Worm (Caenorhabditis elegans) whole organism, late embryonic: ENCODE data around the gene F33G12.3.

ENCODE experiments used
- C08G9.2 ChIP-seq: sonication (generic microtip); optimal IDR thresholded peaks from 2 replicates; lab custom pipeline; 2016; ENCODE audit warnings: mild to moderate bottlenecking, missing genetic modification characterization, moderate library complexity, missing compliant biosample characterization
- C38D4.7 ChIP-seq: fragments of 200-800 bp; sonication (Bioruptor generic); optimal IDR thresholded peaks from 2 replicates; lab custom pipeline; 2018; ENCODE audit warnings: mild to moderate bottlenecking, missing genetic modification characterization, moderate library complexity, missing compliant biosample characterization
- F13H6.1 ChIP-seq: sonication (generic microtip); optimal IDR thresholded peaks from 2 replicates; lab custom pipeline; 2016; ENCODE audit warnings: missing genetic modification characterization, missing compliant biosample characterization
- K09A11.1 ChIP-seq: sonication (generic microtip); optimal IDR thresholded peaks from 2 replicates; lab custom pipeline; 2017; ENCODE audit warnings: antibody characterized with exemption, mild to moderate bottlenecking, missing genetic modification characterization, missing compliant biosample characterization; ENCODE audit not compliant: insufficient read depth
- Y22D7AL.16 ChIP-seq: sonication (generic microtip); optimal IDR thresholded peaks from 2 replicates; lab custom pipeline; 2016; ENCODE audit warnings: missing genetic modification characterization, missing compliant biosample characterization
- ahr-1 ChIP-seq: sonication (generic microtip); optimal IDR thresholded peaks from 2 replicates; lab custom pipeline; 2016; ENCODE audit warnings: missing genetic modification characterization, missing compliant biosample characterization
- ama-1 ChIP-seq: fragments of 150-350 bp; optimal IDR thresholded peaks from 2 replicates; lab custom pipeline; 2014
- ceh-14 ChIP-seq: sonication (generic microtip); optimal IDR thresholded peaks from 2 replicates; lab custom pipeline; 2016; ENCODE audit warnings: missing genotype, missing genetic modification characterization, missing compliant biosample characterization
- ceh-2 ChIP-seq: sonication (generic microtip); optimal IDR thresholded peaks from 2 replicates; lab custom pipeline; 2016; ENCODE audit warnings: missing genotype, missing genetic modification characterization, missing compliant biosample characterization
- ceh-22 ChIP-seq: sonication (generic microtip); optimal IDR thresholded peaks from 2 replicates; lab custom pipeline; 2017; ENCODE audit warnings: missing biosample characterization, missing genetic modification characterization
- ceh-24 ChIP-seq: sonication (generic microtip); optimal IDR thresholded peaks from 2 replicates; lab custom pipeline; 2016; ENCODE audit warnings: mild to moderate bottlenecking, missing genetic modification characterization, missing compliant biosample characterization
- ceh-31 ChIP-seq: sonication (generic microtip); optimal IDR thresholded peaks from 2 replicates; lab custom pipeline; 2016; ENCODE audit warnings: missing genetic modification characterization, missing compliant biosample characterization
- ceh-34 ChIP-seq: sonication (generic microtip); optimal IDR thresholded peaks from 2 replicates; lab custom pipeline; 2016; ENCODE audit warnings: mild to moderate bottlenecking, missing genetic modification characterization, missing compliant biosample characterization
- ceh-45 ChIP-seq: fragments of 200-800 bp; sonication (Bioruptor generic); IDR thresholded peaks from 2 replicates; pipeline ENCODE4 v1.3.6; 2022; ENCODE audit warnings: missing genetic modification reagents, missing genetic modification characterization, missing compliant biosample characterization
- ceh-48 ChIP-seq: sonication (generic microtip); optimal IDR thresholded peaks from 2 replicates; lab custom pipeline; 2016; ENCODE audit warnings: missing genetic modification characterization, inconsistent platforms, missing compliant biosample characterization
- ceh-6 ChIP-seq: fragments of 200-800 bp; sonication (Bioruptor generic); optimal IDR thresholded peaks from 2 replicates; lab custom pipeline; 2018; ENCODE audit warnings: mild to moderate bottlenecking, missing genetic modification characterization, missing compliant biosample characterization
- dve-1 ChIP-seq: sonication (generic microtip); optimal IDR thresholded peaks from 2 replicates; lab custom pipeline; 2017; ENCODE audit warnings: antibody characterized with exemption, mild to moderate bottlenecking, missing genetic modification characterization, missing compliant biosample characterization
- elt-2 ChIP-seq: sonication (generic microtip); optimal IDR thresholded peaks from 2 replicates; lab custom pipeline; 2016; ENCODE audit warnings: missing genetic modification reagents, missing genetic modification characterization, missing compliant biosample characterization
- ets-4 ChIP-seq: sonication (generic microtip); optimal IDR thresholded peaks from 2 replicates; lab custom pipeline; 2016; ENCODE audit warnings: missing genetic modification characterization, missing compliant biosample characterization
- eyg-1 ChIP-seq: sonication (generic microtip); optimal IDR thresholded peaks from 2 replicates; lab custom pipeline; 2016; ENCODE audit warnings: missing genotype, missing genetic modification characterization, missing compliant biosample characterization
- fax-1 ChIP-seq: sonication (generic microtip); optimal IDR thresholded peaks from 2 replicates; lab custom pipeline; 2016; ENCODE audit warnings: missing genotype, missing genetic modification characterization, missing compliant biosample characterization
- fkh-10 ChIP-seq: fragments of 150-350 bp; optimal IDR thresholded peaks from 2 replicates; lab custom pipeline; 2014; ENCODE audit warnings: missing biosample characterization, missing genetic modification reagents, missing genetic modification characterization
- fkh-6 ChIP-seq: sonication (generic microtip); optimal IDR thresholded peaks from 2 replicates; lab custom pipeline; 2016; ENCODE audit warnings: missing genetic modification characterization, missing compliant biosample characterization
- gmeb-2 ChIP-seq: sonication (generic microtip); optimal IDR thresholded peaks from 2 replicates; lab custom pipeline; 2016; ENCODE audit warnings: missing genetic modification characterization, inconsistent platforms, missing compliant biosample characterization
- hlh-13 ChIP-seq: fragments of 200-800 bp; sonication (Bioruptor generic); optimal IDR thresholded peaks from 2 replicates; lab custom pipeline; 2018; ENCODE audit warnings: mild to moderate bottlenecking, missing genetic modification characterization, missing compliant biosample characterization
- hlh-15 ChIP-seq: sonication (generic microtip); optimal IDR thresholded peaks from 2 replicates; lab custom pipeline; 2016; ENCODE audit warnings: missing genetic modification characterization, missing compliant biosample characterization
- hlh-6 ChIP-seq: sonication (generic microtip); optimal IDR thresholded peaks from 2 replicates; lab custom pipeline; 2016; ENCODE audit warnings: missing genotype, missing genetic modification characterization, missing compliant biosample characterization
- hlh-8 ChIP-seq: sonication (generic microtip); optimal IDR thresholded peaks from 2 replicates; lab custom pipeline; 2016; ENCODE audit warnings: missing genotype, missing genetic modification characterization, missing compliant biosample characterization
- lim-6 ChIP-seq: sonication (generic microtip); optimal IDR thresholded peaks from 2 replicates; lab custom pipeline; 2016; ENCODE audit warnings: missing genetic modification characterization, missing compliant biosample characterization
- lin-11 ChIP-seq: fragments of 200-800 bp; sonication (Bioruptor generic); optimal IDR thresholded peaks from 2 replicates; lab custom pipeline; 2018; ENCODE audit warnings: mild to moderate bottlenecking, missing genetic modification characterization, missing compliant biosample characterization
- mec-3 ChIP-seq: sonication (generic microtip); optimal IDR thresholded peaks from 2 replicates; lab custom pipeline; 2016; ENCODE audit warnings: borderline replicate concordance, missing genetic modification characterization, missing compliant biosample characterization
- nfya-1 ChIP-seq: sonication (generic microtip); optimal IDR thresholded peaks from 2 replicates; lab custom pipeline; 2017; ENCODE audit warnings: missing genetic modification characterization, mild to moderate bottlenecking, missing compliant biosample characterization, antibody characterized with exemption, moderate library complexity
- nhr-11 ChIP-seq: fragments of 150-350 bp; optimal IDR thresholded peaks from 2 replicates; lab custom pipeline; 2014; ENCODE audit warnings: missing biosample characterization, missing genetic modification characterization
- npax-4 ChIP-seq: sonication (generic microtip); optimal IDR thresholded peaks from 2 replicates; lab custom pipeline; 2016; ENCODE audit warnings: missing genetic modification characterization, missing compliant biosample characterization
- pag-3 ChIP-seq: sonication (generic microtip); optimal IDR thresholded peaks from 2 replicates; lab custom pipeline; 2016; ENCODE audit warnings: missing compliant biosample characterization, missing genetic modification characterization, borderline replicate concordance
- pax-1 ChIP-seq: fragments of 150-350 bp; optimal IDR thresholded peaks from 2 replicates; lab custom pipeline; 2014; ENCODE audit warnings: missing biosample characterization, missing genetic modification characterization
- pha-2 ChIP-seq: sonication (generic microtip); optimal IDR thresholded peaks from 2 replicates; lab custom pipeline; 2017; ENCODE audit warnings: mild to moderate bottlenecking, missing genetic modification characterization, missing compliant biosample characterization
- pha-4 ChIP-seq: fragments of 150-350 bp; optimal IDR thresholded peaks from 2 replicates; lab custom pipeline; 2018; ENCODE audit warnings: missing biosample characterization, missing genetic modification reagents, missing genetic modification characterization
- pqm-1 ChIP-seq: sonication (generic microtip); optimal IDR thresholded peaks from 2 replicates; lab custom pipeline; 2016; ENCODE audit warnings: missing genetic modification characterization, missing compliant biosample characterization
- pros-1 ChIP-seq: fragments of 150-350 bp; optimal IDR thresholded peaks from 2 replicates; lab custom pipeline; 2014; ENCODE audit warnings: missing biosample characterization, missing genetic modification reagents, missing genetic modification characterization
- ref-2 ChIP-seq: sonication (generic microtip); optimal IDR thresholded peaks from 2 replicates; lab custom pipeline; 2016; ENCODE audit warnings: missing genetic modification characterization, missing compliant biosample characterization
- rnt-1 ChIP-seq: sonication (generic microtip); optimal IDR thresholded peaks from 2 replicates; lab custom pipeline; 2016; ENCODE audit warnings: missing genetic modification characterization, missing compliant biosample characterization
- sdc-2 ChIP-seq: sonication (generic microtip); optimal IDR thresholded peaks from 2 replicates; lab custom pipeline; 2016; ENCODE audit warnings: missing genotype, missing genetic modification characterization, missing compliant biosample characterization
- tbx-2 ChIP-seq: sonication (generic microtip); optimal IDR thresholded peaks from 2 replicates; lab custom pipeline; 2016; ENCODE audit warnings: missing genetic modification characterization, missing compliant biosample characterization
- tbx-7 ChIP-seq: sonication (generic microtip); optimal IDR thresholded peaks from 2 replicates; lab custom pipeline; 2016; ENCODE audit warnings: missing genotype, missing genetic modification characterization, missing compliant biosample characterization
- ttx-3 ChIP-seq: sonication (generic microtip); optimal IDR thresholded peaks from 2 replicates; lab custom pipeline; 2016; ENCODE audit warnings: missing genetic modification reagents, missing genetic modification characterization, missing compliant biosample characterization
- unc-3 ChIP-seq, 2 experiments: fragments of 200-800 bp in 1 of 2; sonication (Bioruptor generic) in 1 of 2; sonication (generic microtip) in 1 of 2; conservative IDR thresholded peaks in 1 of 2; optimal IDR thresholded peaks in 1 of 2; 2 replicates each; pipeline versions ENCODE4 v1.3.6 to Lab custom; 2016 to 2022; ENCODE audit warnings: missing compliant biosample characterization in 2 of 2, missing genetic modification characterization in 2 of 2, missing genetic modification reagents in 1 of 2
- unc-42 ChIP-seq: sonication (generic microtip); optimal IDR thresholded peaks from 2 replicates; lab custom pipeline; 2016; ENCODE audit warnings: missing genotype, missing genetic modification characterization, missing compliant biosample characterization
- unc-86 ChIP-seq: sonication (generic microtip); optimal IDR thresholded peaks from 2 replicates; lab custom pipeline; 2016; ENCODE audit warnings: missing genetic modification characterization, missing compliant biosample characterization
- ztf-16 ChIP-seq: sonication (generic microtip); optimal IDR thresholded peaks from 2 replicates; lab custom pipeline; 2017; ENCODE audit warnings: missing genetic modification characterization, missing compliant biosample characterization

F33G12.3 gene

ce11 chrII:5066967-5067366, 33.1 kb upstream of the F33G12.3 start:
- TF ChIP-seq ceh-48 (no peak), ets-4 (no peak), ceh-24 (tag; lab: Kevin White, UChicago) (no peak), ceh-45 (GFP tag; lab: Robert Waterston, UW) (no peak), fkh-10 (GFP tag; lab: Kevin White, UChicago) (no peak), sdc-2 (tag; lab: Kevin White, UChicago) (no peak), hlh-6 (tag; lab: Kevin White, UChicago) (no peak), eyg-1 (no peak), nhr-11 (tag; lab: Kevin White, UChicago) (no peak), pqm-1 (tag; lab: Kevin White, UChicago) (no peak), K09A11.1 (tag; lab: Kevin White, UChicago) (no peak), lim-6 (no peak), lin-11 (tag; lab: Kevin White, UChicago) (no peak), ama-1 (lab: Kevin White, UChicago) (no peak)

ce11 chrII:5061794-5062368, 28.0 kb upstream of the F33G12.3 start, which contains the start of gene smc-5:
smc-5 (plus strand) TSS chrII:5062125.
- no peak for TF ChIP-seq lin-11 (tag; lab: Kevin White, UChicago)
- TF ChIP-seq tbx-2 (tag; lab: Kevin White, UChicago) = peak; percentile 73
- TF ChIP-seq unc-42 (tag; lab: Kevin White, UChicago) = peak; percentile 56
- no peak for TF ChIP-seq pros-1 (tag; lab: Kevin White, UChicago)
- TF ChIP-seq tbx-7 (tag; lab: Kevin White, UChicago) = peak; percentile 43
- no peak for TF ChIP-seq dve-1 (tag; lab: Kevin White, UChicago)
- no peak for TF ChIP-seq fkh-6 (tag; lab: Kevin White, UChicago)
- TF ChIP-seq gmeb-2 = no peak
- no peak for TF ChIP-seq hlh-13
- peak; percentile 16 for TF ChIP-seq pax-1 (tag; lab: Kevin White, UChicago)
- TF ChIP-seq hlh-8 (tag; lab: Kevin White, UChicago) = peak; percentile 13
- no peak for TF ChIP-seq Y22D7AL.16 (tag; lab: Kevin White, UChicago)
- peak; percentile 52 for TF ChIP-seq ceh-14 (tag; lab: Kevin White, UChicago)
- no peak for TF ChIP-seq ahr-1 (tag; lab: Kevin White, UChicago)
- TF ChIP-seq ceh-45 (GFP tag; lab: Robert Waterston, UW) = no peak
- TF ChIP-seq ceh-24 (tag; lab: Kevin White, UChicago) = no peak
- peak; percentile 14 for TF ChIP-seq ztf-16 (tag; lab: Kevin White, UChicago)
- TF ChIP-seq mec-3 (tag; lab: Kevin White, UChicago) = no peak
- TF ChIP-seq pag-3 (tag; lab: Kevin White, UChicago) = no peak
- TF ChIP-seq elt-2 (tag; lab: Kevin White, UChicago) = no peak
- TF ChIP-seq nfya-1 (tag; lab: Kevin White, UChicago) = peak; percentile 38
- no peak for TF ChIP-seq npax-4
- no peak for TF ChIP-seq fkh-10 (GFP tag; lab: Kevin White, UChicago)
- no peak for TF ChIP-seq pha-2 (tag; lab: Kevin White, UChicago)
- no peak for TF ChIP-seq hlh-6 (tag; lab: Kevin White, UChicago)
- no peak for TF ChIP-seq ref-2 (tag; lab: Kevin White, UChicago)
- peak; percentile 63 for TF ChIP-seq C08G9.2
- peak; percentile 25 for TF ChIP-seq lim-6
- TF ChIP-seq C38D4.7 (GFP tag; lab: Kevin White, UChicago) = no peak
- no peak for TF ChIP-seq pha-4 (tag; lab: Kevin White, UChicago)
- no peak for TF ChIP-seq ceh-48
- peak; percentile 57 for TF ChIP-seq ets-4
- peak; percentile 91 for TF ChIP-seq ceh-31 (tag; lab: Kevin White, UChicago)
- TF ChIP-seq ceh-22 = no peak
- TF ChIP-seq ceh-34 (tag; lab: Kevin White, UChicago) = peak; percentile 68
- no peak for TF ChIP-seq unc-3 (GFP tag; conservative IDR thresholded peaks at IDR 0.05; lab: Robert Waterston, UW)
- no peak for TF ChIP-seq unc-3 (tag; optimal IDR thresholded peaks at IDR 0.05; lab: Kevin White, UChicago)
- no peak for TF ChIP-seq unc-86
- no peak for TF ChIP-seq ttx-3 (tag; lab: Kevin White, UChicago)
- peak; percentile 52 for TF ChIP-seq rnt-1 (tag; lab: Kevin White, UChicago)
- no peak for TF ChIP-seq hlh-15 (tag; lab: Kevin White, UChicago)
- TF ChIP-seq ceh-2 (tag; lab: Kevin White, UChicago) = peak; percentile 69
- TF ChIP-seq F13H6.1 (tag; lab: Kevin White, UChicago) = peak; percentile 36
- no peak for TF ChIP-seq ceh-6 (GFP tag; lab: Kevin White, UChicago)
- TF ChIP-seq pqm-1 (tag; lab: Kevin White, UChicago) = peak; percentile 23
- peak; percentile 58 for TF ChIP-seq fax-1
